Fruit fly (Drosophila melanogaster) whole organism, embryonic: Measurements from ENCODE around the gene HIP-R.

Experiments used
- Atf3 ChIP-seq: fragments of 200-800 bp; sonication (Bioruptor generic); optimal IDR thresholded peaks from 3 replicates; lab custom pipeline; 2016; ENCODE audit warnings: missing biosample characterization, missing genetic modification characterization
- Blimp-1 ChIP-seq: fragments of 200-800 bp; sonication (Bioruptor generic); optimal IDR thresholded peaks from 3 replicates; lab custom pipeline; 2018; ENCODE audit warnings: missing biosample characterization, missing genetic modification characterization, mild to moderate bottlenecking, moderate library complexity, missing genetic modification reagents
- BtbVII ChIP-seq: fragments of 200-800 bp; sonication (Bioruptor generic); optimal IDR thresholded peaks from 3 replicates; lab custom pipeline; 2017; ENCODE audit warnings: missing biosample characterization, mild to moderate bottlenecking, missing genetic modification characterization
- CG10209 ChIP-seq: fragments of 200-800 bp; sonication (Bioruptor generic); optimal IDR thresholded peaks from 3 replicates; lab custom pipeline; 2017; ENCODE audit warnings: missing biosample characterization, mild to moderate bottlenecking, missing genetic modification characterization, missing genetic modification reagents
- CG1233 ChIP-seq: fragments of 200-800 bp; sonication (Bioruptor generic); optimal IDR thresholded peaks from 4 replicates; lab custom pipeline; 2018; ENCODE audit warnings: missing biosample characterization, mild to moderate bottlenecking, missing genetic modification characterization
- CG13424 ChIP-seq: fragments of 200-800 bp; sonication (Bioruptor generic); optimal IDR thresholded peaks from 2 replicates; lab custom pipeline; 2019; ENCODE audit warnings: missing biosample characterization, mild to moderate bottlenecking, missing genetic modification characterization, moderate library complexity
- CG13624 ChIP-seq: fragments of 200-800 bp; sonication (Bioruptor generic); optimal IDR thresholded peaks from 2 replicates; lab custom pipeline; 2016; ENCODE audit warnings: missing biosample characterization, missing genetic modification characterization
- CG18011 ChIP-seq: fragments of 200-800 bp; sonication (Bioruptor generic); optimal IDR thresholded peaks from 2 replicates; lab custom pipeline; 2017; ENCODE audit warnings: missing biosample characterization, missing genetic modification characterization, mild to moderate bottlenecking, moderate library complexity, missing genotype
- CG2712 ChIP-seq: fragments of 200-800 bp; optimal IDR thresholded peaks from 3 replicates; lab custom pipeline; 2019; ENCODE audit warnings: missing biosample characterization, mild to moderate bottlenecking, missing genetic modification characterization, moderate library complexity
- CG30020 ChIP-seq: fragments of 200-800 bp; optimal IDR thresholded peaks from 2 replicates; lab custom pipeline; 2019; ENCODE audit warnings: missing biosample characterization, mild to moderate bottlenecking, missing genetic modification characterization, moderate library complexity
- CG30431 ChIP-seq: fragments of 200-800 bp; sonication (Bioruptor generic); optimal IDR thresholded peaks from 2 replicates; lab custom pipeline; 2017; ENCODE audit warnings: missing biosample characterization, missing genetic modification characterization
- CG6254 ChIP-seq: fragments of 200-800 bp; sonication (Bioruptor generic); optimal IDR thresholded peaks from 3 replicates; lab custom pipeline; 2017; ENCODE audit warnings: mild to moderate bottlenecking, missing biosample characterization, missing genetic modification reagents, missing genetic modification characterization
- CG6765 ChIP-seq: fragments of 200-800 bp; sonication (Bioruptor generic); optimal IDR thresholded peaks from 3 replicates; lab custom pipeline; 2017; ENCODE audit warnings: missing biosample characterization, mild to moderate bottlenecking, missing genetic modification characterization
- CG7928 ChIP-seq: fragments of 200-800 bp; sonication (Bioruptor generic); optimal IDR thresholded peaks from 2 replicates; lab custom pipeline; 2017; ENCODE audit warnings: missing biosample characterization, mild to moderate bottlenecking, missing genetic modification characterization
- CG8281 ChIP-seq: fragments of 200-800 bp; sonication (Bioruptor generic); optimal IDR thresholded peaks from 2 replicates; lab custom pipeline; 2018; ENCODE audit warnings: missing biosample characterization, mild to moderate bottlenecking, missing genetic modification characterization, moderate library complexity
- CG9437 ChIP-seq: fragments of 200-800 bp; sonication (Bioruptor generic); optimal IDR thresholded peaks from 2 replicates; lab custom pipeline; 2018; ENCODE audit warnings: missing biosample characterization, mild to moderate bottlenecking, missing genetic modification characterization
- CoRest ChIP-seq: fragments of 200-800 bp; sonication (Bioruptor generic); optimal IDR thresholded peaks from 3 replicates; lab custom pipeline; 2018; ENCODE audit warnings: missing biosample characterization, mild to moderate bottlenecking, missing genetic modification characterization, moderate library complexity
- D ChIP-seq, 2 experiments: fragments of 200-800 bp in 1 of 2; fragments of >200 bp in 1 of 2; sonication (Bioruptor generic) in 1 of 2; optimal IDR thresholded peaks; 2 replicates in 1 of 2; 3 replicates in 1 of 2; lab custom pipeline; 2017; ENCODE audit warnings: mild to moderate bottlenecking in 1 of 2, missing biosample characterization in 1 of 2, missing genetic modification characterization in 1 of 2, missing genetic modification reagents in 1 of 2
- D19B ChIP-seq: fragments of 200-800 bp; sonication (Bioruptor generic); optimal IDR thresholded peaks from 2 replicates; lab custom pipeline; 2017; ENCODE audit warnings: missing biosample characterization, mild to moderate bottlenecking, missing genetic modification characterization
- Dfd ChIP-seq, 2 experiments: fragments of >200 bp; optimal IDR thresholded peaks; 2 replicates each; lab custom pipeline; 2017; ENCODE audit warnings: missing biosample characterization in 2 of 2, missing genetic modification characterization in 2 of 2
- Fer2 ChIP-seq: fragments of 200-800 bp; sonication (Bioruptor generic); optimal IDR thresholded peaks from 2 replicates; lab custom pipeline; 2018; ENCODE audit warnings: missing biosample characterization, mild to moderate bottlenecking, missing genetic modification characterization, moderate library complexity
- HHEX ChIP-seq: fragments of 200-800 bp; sonication (Bioruptor generic); optimal IDR thresholded peaks from 3 replicates; lab custom pipeline; 2017; ENCODE audit warnings: missing biosample characterization, mild to moderate bottlenecking, missing genetic modification characterization, missing genetic modification reagents
- Hr3 ChIP-seq: fragments of 200-800 bp; sonication (Bioruptor generic); optimal IDR thresholded peaks from 3 replicates; lab custom pipeline; 2016; ENCODE audit warnings: missing biosample characterization, missing genetic modification characterization
- Jarid2 ChIP-seq: fragments of 200-800 bp; sonication (Bioruptor generic); optimal IDR thresholded peaks from 3 replicates; lab custom pipeline; 2017; ENCODE audit warnings: mild to moderate bottlenecking, missing biosample characterization, missing genetic modification reagents, missing genetic modification characterization
- NC2α ChIP-seq: fragments of 200-800 bp; sonication (Bioruptor generic); optimal IDR thresholded peaks from 2 replicates; lab custom pipeline; 2016; ENCODE audit warnings: missing biosample characterization, missing genetic modification characterization
- Ravus ChIP-seq: fragments of 200-800 bp; sonication (Bioruptor generic); IDR thresholded peaks from 2 replicates; pipeline ENCODE4 v1.3.6; 2022; ENCODE audit warnings: missing biosample characterization, missing genetic modification characterization
- Scr ChIP-seq: fragments of 200-800 bp; sonication (Bioruptor generic); IDR thresholded peaks from 2 replicates; pipeline ENCODE4 v1.3.6; 2022; ENCODE audit warnings: missing biosample characterization, missing genetic modification characterization; ENCODE audit not compliant: partially characterized antibody
- Sry-β ChIP-seq: fragments of 200-800 bp; sonication (Bioruptor generic); optimal IDR thresholded peaks from 2 replicates; lab custom pipeline; 2018; ENCODE audit warnings: missing biosample characterization, mild to moderate bottlenecking, missing genetic modification characterization, moderate library complexity
- Ssrp ChIP-seq: fragments of 200-800 bp; sonication (Bioruptor generic); optimal IDR thresholded peaks from 2 replicates; lab custom pipeline; 2018; ENCODE audit warnings: missing biosample characterization, mild to moderate bottlenecking, missing genetic modification characterization, moderate library complexity
- Usf ChIP-seq: fragments of 200-800 bp; sonication (Bioruptor generic); optimal IDR thresholded peaks from 2 replicates; lab custom pipeline; 2017; ENCODE audit warnings: missing genotype, missing biosample characterization, missing genetic modification characterization
- bigmax ChIP-seq: fragments of 200-800 bp; sonication (Bioruptor generic); optimal IDR thresholded peaks from 2 replicates; lab custom pipeline; 2018; ENCODE audit warnings: missing biosample characterization, mild to moderate bottlenecking, missing genetic modification characterization
- chif ChIP-seq, 2 experiments: fragments of 200-800 bp; sonication (Bioruptor generic); optimal IDR thresholded peaks; 3 replicates each; lab custom pipeline; 2016; ENCODE audit warnings: missing biosample characterization in 2 of 2, missing genetic modification characterization in 2 of 2
- grau ChIP-seq: fragments of 200-800 bp; optimal IDR thresholded peaks from 3 replicates; lab custom pipeline; 2019; ENCODE audit warnings: missing biosample characterization, mild to moderate bottlenecking, missing genetic modification characterization, moderate library complexity
- gro ChIP-seq: fragments of 200-800 bp; sonication (Bioruptor generic); optimal IDR thresholded peaks from 2 replicates; lab custom pipeline; 2016; ENCODE audit warnings: missing biosample characterization, missing genetic modification characterization
- gt ChIP-seq: fragments of 200-800 bp; sonication (Bioruptor generic); IDR thresholded peaks from 2 replicates; pipeline ENCODE4 v1.3.6; 2022; ENCODE audit warnings: missing biosample characterization, missing genetic modification characterization
- nerfin-2 ChIP-seq: fragments of 200-800 bp; sonication (Bioruptor generic); IDR thresholded peaks from 2 replicates; pipeline ENCODE4 v1.3.6; 2022; ENCODE audit warnings: missing biosample characterization, missing genetic modification characterization; ENCODE audit not compliant: partially characterized antibody
- scrt ChIP-seq: fragments of 200-800 bp; sonication (Bioruptor generic); optimal IDR thresholded peaks from 2 replicates; lab custom pipeline; 2018; ENCODE audit warnings: missing biosample characterization, mild to moderate bottlenecking, missing genetic modification characterization, moderate library complexity
- seq ChIP-seq: fragments of 200-800 bp; sonication (Bioruptor generic); IDR thresholded peaks from 2 replicates; pipeline ENCODE4 v1.3.6; 2022; ENCODE audit warnings: missing biosample characterization, missing genetic modification characterization
- so ChIP-seq: fragments of 200-800 bp; sonication (Bioruptor generic); IDR thresholded peaks from 3 replicates; pipeline ENCODE4 v1.3.6; 2022; ENCODE audit warnings: missing biosample characterization, missing genetic modification characterization
- sr ChIP-seq: fragments of 200-800 bp; sonication (Bioruptor generic); IDR thresholded peaks from 3 replicates; pipeline ENCODE4 v1.3.6; 2022; ENCODE audit warnings: missing biosample characterization, missing genetic modification characterization
- ssp ChIP-seq: fragments of 200-800 bp; sonication (Bioruptor generic); IDR thresholded peaks from 2 replicates; pipeline ENCODE4 v1.3.6; 2022; ENCODE audit warnings: missing biosample characterization, missing genetic modification characterization
- stc ChIP-seq: fragments of 200-800 bp; sonication (Bioruptor generic); IDR thresholded peaks from 2 replicates; pipeline ENCODE4 v1.3.6; 2022; ENCODE audit warnings: missing biosample characterization, missing genetic modification characterization
- tio ChIP-seq: fragments of 200-800 bp; sonication (Bioruptor generic); optimal IDR thresholded peaks from 2 replicates; lab custom pipeline; 2017; ENCODE audit warnings: missing biosample characterization, missing genetic modification characterization, inconsistent platforms
- ttk ChIP-seq: fragments of 200-800 bp; sonication (Bioruptor generic); IDR thresholded peaks from 2 replicates; pipeline ENCODE4 v2.1.2; 2022; ENCODE audit warnings: missing biosample characterization, missing genetic modification characterization
- unpg ChIP-seq: fragments of 200-800 bp; sonication (Bioruptor generic); optimal IDR thresholded peaks from 3 replicates; lab custom pipeline; 2018; ENCODE audit warnings: missing biosample characterization, mild to moderate bottlenecking, missing genetic modification characterization, moderate library complexity
- wek ChIP-seq: fragments of 200-800 bp; sonication (Bioruptor generic); optimal IDR thresholded peaks from 3 replicates; lab custom pipeline; 2018; ENCODE audit warnings: missing biosample characterization, mild to moderate bottlenecking, missing genetic modification characterization, moderate library complexity
- zen2 ChIP-seq: fragments of 200-800 bp; sonication (Bioruptor generic); IDR thresholded peaks from 3 replicates; pipeline ENCODE4 v1.3.6; 2022; ENCODE audit warnings: missing biosample characterization, missing genetic modification characterization; ENCODE audit not compliant: partially characterized antibody
- zfh2 ChIP-seq: fragments of 200-800 bp; sonication (Bioruptor generic); optimal IDR thresholded peaks from 2 replicates; lab custom pipeline; 2016; ENCODE audit warnings: missing biosample characterization, missing genetic modification characterization

Gene HIP-R

dm6 chrX:3761318-3762081 is 28.3 kb upstream of the HIP-R start (continued):
- TF ChIP-seq Scr (GFP tag; lab: Robert Waterston, UW) (no peak), HHEX (GFP tag; lab: Kevin White, UChicago) (peak; percentile 6), chif (GFP tag; optimal IDR thresholded peaks at IDR 0.05; lab: Kevin White, UChicago) (peak in 1 of 2 experiments; percentile 41), ttk (GFP tag; lab: Robert Waterston, UW) (no peak), Sry-β (GFP tag; lab: Kevin White, UChicago) (no peak), Fer2 (tag; lab: Kevin White, UChicago) (no peak), CG2712 (tag; lab: Kevin White, UChicago) (peak; percentile 43), CG6765 (GFP tag; lab: Kevin White, UChicago) (no peak), D19B (no peak), Dfd (GFP tag; optimal IDR thresholded peaks at IDR 0.05; lab: Kevin White, UChicago) (no peak), CoRest (tag; lab: Kevin White, UChicago) (peak; percentile 27), CG1233 (no peak), NC2α (GFP tag; lab: Kevin White, UChicago) (no peak), Jarid2 (GFP tag; lab: Kevin White, UChicago) (no peak), CG30020 (tag; lab: Kevin White, UChicago) (no peak), CG10209 (GFP tag; lab: Kevin White, UChicago) (peak; percentile 21), CG18011 (GFP tag; lab: Kevin White, UChicago) (no peak), CG7928 (GFP tag; lab: Kevin White, UChicago) (no peak), CG30431 (GFP tag; lab: Kevin White, UChicago) (no peak), D (optimal IDR thresholded peaks at IDR 0.05; lab: Kevin White, UChicago) (no peak), D (GFP tag; optimal IDR thresholded peaks at IDR 0.05; lab: Kevin White, UChicago) (no peak), grau (tag; lab: Kevin White, UChicago) (peak; percentile 43), Blimp-1 (GFP tag; lab: Kevin White, UChicago) (peak; percentile 9), Ravus (GFP tag; lab: Robert Waterston, UW) (no peak), zen2 (GFP tag; lab: Robert Waterston, UW) (no peak), Usf (GFP tag; lab: Kevin White, UChicago) (no peak), Hr3 (GFP tag; lab: Kevin White, UChicago) (no peak), stc (no peak), tio (GFP tag; lab: Kevin White, UChicago) (no peak), wek (GFP tag; lab: Kevin White, UChicago) (no peak), Atf3 (GFP tag; lab: Kevin White, UChicago) (no peak), CG13624 (GFP tag; lab: Kevin White, UChicago) (peak; percentile 48), gt (GFP tag; lab: Robert Waterston, UW) (no peak), sr (GFP tag; lab: Robert Waterston, UW) (no peak), unpg (GFP tag; lab: Kevin White, UChicago) (peak; percentile 23), CG6254 (GFP tag; lab: Kevin White, UChicago) (no peak), bigmax (GFP tag; lab: Kevin White, UChicago) (no peak), so (GFP tag; lab: Robert Waterston, UW) (no peak), nerfin-2 (GFP tag; lab: Robert Waterston, UW) (no peak), CG13424 (peak; percentile 34), Ssrp (no peak), BtbVII (GFP tag; lab: Kevin White, UChicago) (no peak), ssp (GFP tag; lab: Robert Waterston, UW) (no peak), CG8281 (tag; lab: Kevin White, UChicago) (no peak), CG9437 (GFP tag; lab: Kevin White, UChicago) (no peak), gro (GFP tag; lab: Kevin White, UChicago) (no peak), seq (GFP tag; lab: Robert Waterston, UW) (no peak), scrt (no peak), zfh2 (GFP tag; lab: Kevin White, UChicago) (no peak)
